Worm (Caenorhabditis elegans) whole organism, L1 larva: Measurements from ENCODE around the gene let-716.

Experiments used
- F16B12.6 ChIP-seq: fragments of 150-350 bp; optimal IDR thresholded peaks from 2 replicates; lab custom pipeline; 2014; ENCODE audit warnings: missing biosample characterization, missing genetic modification characterization
- Y116A8C.19 ChIP-seq: sonication (generic microtip); optimal IDR thresholded peaks from 2 replicates; lab custom pipeline; 2016; ENCODE audit warnings: missing compliant biosample characterization, missing genetic modification characterization, borderline replicate concordance
- alr-1 ChIP-seq: fragments of 200-800 bp; sonication (Bioruptor generic); optimal IDR thresholded peaks from 2 replicates; lab custom pipeline; 2018; ENCODE audit warnings: borderline replicate concordance, mild to moderate bottlenecking, missing genetic modification characterization, missing compliant biosample characterization
- ama-1 ChIP-seq: fragments of 150-350 bp; optimal IDR thresholded peaks from 2 replicates; lab custom pipeline; 2014
- blmp-1 ChIP-seq: fragments of 150-350 bp; optimal IDR thresholded peaks from 2 replicates; lab custom pipeline; 2014; ENCODE audit warnings: missing biosample characterization, missing genetic modification characterization
- ceh-63 ChIP-seq: fragments of 200-800 bp; sonication (Bioruptor generic); optimal IDR thresholded peaks from 2 replicates; lab custom pipeline; 2018; ENCODE audit warnings: mild to moderate bottlenecking, missing genetic modification characterization, missing compliant biosample characterization
- ceh-88 ChIP-seq: fragments of 200-800 bp; sonication (Bioruptor generic); IDR thresholded peaks from 2 replicates; pipeline ENCODE4 v1.3.6; 2022; ENCODE audit warnings: missing genetic modification characterization, missing compliant biosample characterization
- ceh-90 ChIP-seq: sonication (generic microtip); optimal IDR thresholded peaks from 2 replicates; lab custom pipeline; 2016; ENCODE audit warnings: missing genetic modification characterization, missing compliant biosample characterization
- ces-1 ChIP-seq: fragments of 150-350 bp; optimal IDR thresholded peaks from 2 replicates; lab custom pipeline; 2014; ENCODE audit warnings: missing biosample characterization, missing genetic modification reagents, missing genetic modification characterization
- dsc-1 ChIP-seq: sonication (generic microtip); optimal IDR thresholded peaks from 2 replicates; lab custom pipeline; 2016; ENCODE audit warnings: mild to moderate bottlenecking, missing genetic modification characterization, missing compliant biosample characterization
- efl-1 ChIP-seq, 4 experiments: fragments of 150-350 bp; optimal IDR thresholded peaks in 3 of 4; peaks in 1 of 4; 1 replicate in 1 of 4; 2 replicates in 3 of 4; lab custom pipeline; 2014; ENCODE audit warnings: missing biosample characterization in 2 of 4, missing genetic modification characterization in 2 of 4, missing genetic modification reagents in 2 of 4
- elt-2 ChIP-seq: sonication (generic microtip); optimal IDR thresholded peaks from 2 replicates; lab custom pipeline; 2016; ENCODE audit warnings: missing genetic modification characterization, mild to moderate bottlenecking, inconsistent platforms, missing compliant biosample characterization, missing genetic modification reagents
- elt-3 ChIP-seq, 6 experiments: fragments of 150-350 bp in 1 of 6; sonication (generic microtip); optimal IDR thresholded peaks; 2 replicates each; lab custom pipeline; 2017 to 2018; ENCODE audit warnings: missing biosample characterization in 6 of 6, missing genetic modification characterization in 6 of 6, inconsistent platforms in 1 of 6
- ets-5 ChIP-seq: fragments of 200-800 bp; sonication (Bioruptor generic); IDR thresholded peaks from 2 replicates; pipeline ENCODE4 v1.3.6; 2022; ENCODE audit warnings: missing genetic modification characterization, missing compliant biosample characterization
- fkh-10 ChIP-seq: sonication (generic microtip); optimal IDR thresholded peaks from 2 replicates; lab custom pipeline; 2017; ENCODE audit warnings: missing biosample characterization, missing genetic modification reagents, missing genetic modification characterization
- fkh-4 ChIP-seq: sonication (generic microtip); optimal IDR thresholded peaks from 2 replicates; lab custom pipeline; 2016; ENCODE audit warnings: missing compliant biosample characterization, missing genetic modification characterization, borderline replicate concordance
- grh-1 ChIP-seq: fragments of 200-800 bp; sonication (Bioruptor generic); IDR thresholded peaks from 2 replicates; pipeline ENCODE4 v1.3.6; 2022; ENCODE audit warnings: missing genetic modification reagents, missing genetic modification characterization, missing compliant biosample characterization
- hlh-17 ChIP-seq: fragments of 200-800 bp; sonication (Bioruptor generic); optimal IDR thresholded peaks from 2 replicates; lab custom pipeline; 2018; ENCODE audit warnings: missing genetic modification characterization, mild to moderate bottlenecking, missing compliant biosample characterization, moderate library complexity, borderline replicate concordance
- hlh-4 ChIP-seq: sonication (generic microtip); optimal IDR thresholded peaks from 2 replicates; lab custom pipeline; 2016; ENCODE audit warnings: mild to moderate bottlenecking, missing genetic modification characterization, missing compliant biosample characterization
- irx-1 ChIP-seq: sonication (generic microtip); optimal IDR thresholded peaks from 2 replicates; lab custom pipeline; 2016; ENCODE audit warnings: missing genetic modification characterization, missing compliant biosample characterization
- isw-1 ChIP-seq: fragments of 200-800 bp; sonication (Bioruptor generic); IDR thresholded peaks from 2 replicates; pipeline ENCODE4 v1.3.6; 2022; ENCODE audit warnings: missing genetic modification characterization, missing compliant biosample characterization
- jun-1 ChIP-seq: fragments of 150-350 bp; optimal IDR thresholded peaks from 2 replicates; lab custom pipeline; 2014; ENCODE audit warnings: missing biosample characterization, missing genetic modification reagents, missing genetic modification characterization
- lin-14 ChIP-seq: fragments of 200-800 bp; sonication (Bioruptor generic); optimal IDR thresholded peaks from 2 replicates; lab custom pipeline; 2018; ENCODE audit warnings: mild to moderate bottlenecking, missing genetic modification characterization, moderate library complexity, missing compliant biosample characterization
- lin-35 ChIP-seq, 2 experiments: fragments of 150-350 bp; optimal IDR thresholded peaks; 2 replicates each; lab custom pipeline; 2014; ENCODE audit warnings: missing biosample characterization in 2 of 2, missing genetic modification characterization in 2 of 2, missing genetic modification reagents in 2 of 2
- lin-39 ChIP-seq: fragments of 150-350 bp; optimal IDR thresholded peaks from 2 replicates; lab custom pipeline; 2014; ENCODE audit warnings: missing biosample characterization, missing genetic modification reagents, missing genetic modification characterization
- mab-9 ChIP-seq: fragments of 200-800 bp; sonication (Bioruptor generic); IDR thresholded peaks from 2 replicates; pipeline ENCODE4 v1.3.6; 2022; ENCODE audit warnings: missing genetic modification reagents, missing genetic modification characterization, missing compliant biosample characterization
- mdl-1 ChIP-seq, 2 experiments: fragments of 150-350 bp; optimal IDR thresholded peaks; 2 replicates each; lab custom pipeline; 2014 to 2017; ENCODE audit warnings: missing biosample characterization in 2 of 2, missing genetic modification characterization in 2 of 2, inconsistent platforms in 1 of 2
- mef-2 ChIP-seq: fragments of 150-350 bp; optimal IDR thresholded peaks from 2 replicates; lab custom pipeline; 2014; ENCODE audit warnings: missing biosample characterization, missing genetic modification characterization
- mep-1 ChIP-seq: fragments of 150-350 bp; optimal IDR thresholded peaks from 2 replicates; lab custom pipeline; 2014; ENCODE audit warnings: missing biosample characterization, missing genetic modification characterization
- nhr-11 ChIP-seq: fragments of 150-350 bp; optimal IDR thresholded peaks from 2 replicates; lab custom pipeline; 2014; ENCODE audit warnings: missing biosample characterization, missing genetic modification characterization
- nhr-19 ChIP-seq: fragments of 200-800 bp; sonication (Bioruptor generic); conservative IDR thresholded peaks from 2 replicates; pipeline ENCODE4 v1.3.6; 2022; ENCODE audit warnings: missing genetic modification characterization, missing compliant biosample characterization
- nhr-237 ChIP-seq: fragments of 150-350 bp; optimal IDR thresholded peaks from 2 replicates; lab custom pipeline; 2014; ENCODE audit warnings: missing biosample characterization, missing genetic modification characterization
- nhr-28 ChIP-seq: fragments of 150-350 bp; optimal IDR thresholded peaks from 2 replicates; lab custom pipeline; 2014; ENCODE audit warnings: missing biosample characterization, missing genetic modification characterization
- nhr-76 ChIP-seq: sonication (generic microtip); optimal IDR thresholded peaks from 2 replicates; lab custom pipeline; 2017; ENCODE audit warnings: missing biosample characterization, missing genetic modification characterization
- nhr-84 ChIP-seq: sonication (generic microtip); optimal IDR thresholded peaks from 2 replicates; lab custom pipeline; 2017; ENCODE audit warnings: missing biosample characterization, missing genetic modification characterization
- nhr-85 ChIP-seq: sonication (generic microtip); peaks from one replicate; lab custom pipeline; 2016; ENCODE audit warnings: missing genetic modification characterization, inconsistent platforms, missing compliant biosample characterization
- nhr-90 ChIP-seq: sonication (generic microtip); optimal IDR thresholded peaks from 2 replicates; lab custom pipeline; 2016; ENCODE audit warnings: mild to moderate bottlenecking, missing genetic modification characterization, missing compliant biosample characterization; ENCODE audit not compliant: poor library complexity
- pqm-1 ChIP-seq: sonication (generic microtip); optimal IDR thresholded peaks from 3 replicates; lab custom pipeline; 2017; ENCODE audit warnings: missing biosample characterization, missing genetic modification characterization
- rnt-1 ChIP-seq: sonication (generic microtip); optimal IDR thresholded peaks from 2 replicates; lab custom pipeline; 2016; ENCODE audit warnings: mild to moderate bottlenecking, missing genetic modification characterization, moderate library complexity, missing compliant biosample characterization
- skn-1 ChIP-seq: fragments of 150-350 bp; optimal IDR thresholded peaks from 2 replicates; lab custom pipeline; 2014; ENCODE audit warnings: missing biosample characterization, missing genetic modification characterization
- sup-37 ChIP-seq: fragments of 200-800 bp; sonication (Bioruptor generic); optimal IDR thresholded peaks from 2 replicates; lab custom pipeline; 2018; ENCODE audit warnings: mild to moderate bottlenecking, missing genetic modification characterization, missing compliant biosample characterization
- swsn-7 ChIP-seq: sonication (generic microtip); optimal IDR thresholded peaks from 2 replicates; lab custom pipeline; 2016; ENCODE audit warnings: missing genetic modification characterization, missing compliant biosample characterization
- tlp-1 ChIP-seq: fragments of 150-350 bp; optimal IDR thresholded peaks from 2 replicates; lab custom pipeline; 2014; ENCODE audit warnings: missing biosample characterization, missing genetic modification characterization
- unc-30 ChIP-seq: sonication (generic microtip); optimal IDR thresholded peaks from 2 replicates; lab custom pipeline; 2017; ENCODE audit warnings: missing biosample characterization, missing genetic modification characterization
- unc-62 ChIP-seq: fragments of 150-350 bp; optimal IDR thresholded peaks from 2 replicates; lab custom pipeline; 2014; ENCODE audit warnings: missing biosample characterization, missing genetic modification reagents, missing genetic modification characterization
- unc-86 ChIP-seq: sonication (generic microtip); optimal IDR thresholded peaks from 2 replicates; lab custom pipeline; 2016; ENCODE audit warnings: missing genetic modification characterization, missing compliant biosample characterization
- vab-15 ChIP-seq: sonication (generic microtip); optimal IDR thresholded peaks from 2 replicates; lab custom pipeline; 2017; ENCODE audit warnings: missing genotype, mild to moderate bottlenecking, missing genetic modification characterization, missing compliant biosample characterization
- xbp-1 ChIP-seq: sonication (generic microtip); optimal IDR thresholded peaks from 2 replicates; lab custom pipeline; 2016; ENCODE audit warnings: missing genetic modification characterization, missing compliant biosample characterization
- zag-1 ChIP-seq: fragments of 150-350 bp; optimal IDR thresholded peaks from 2 replicates; lab custom pipeline; 2014; ENCODE audit warnings: missing biosample characterization, missing genetic modification characterization
- ztf-11 ChIP-seq, 2 experiments: sonication (generic microtip); optimal IDR thresholded peaks; 2 replicates each; lab custom pipeline; 2016 to 2017; ENCODE audit warnings: missing genetic modification characterization in 2 of 2, missing biosample characterization in 1 of 2, missing compliant biosample characterization in 1 of 2

Gene let-716

ce11 chrIII:6420201-6420600, 36.8 kb downstream of the let-716 start:
- TF ChIP-seq dsc-1 (peak; percentile 69), fkh-4 (peak; percentile 42), lin-14 (GFP tag; lab: Kevin White, UChicago) (peak; percentile 34), nhr-84 (no peak), ama-1 (lab: Kevin White, UChicago) (peak; percentile 65), lin-35 (GFP tag; optimal IDR thresholded peaks at IDR 0.05; lab: Kevin White, UChicago) (peak in 1 of 2 experiments; percentile 45), rnt-1 (tag; lab: Kevin White, UChicago) (peak; percentile 10), nhr-90 (tag; lab: Kevin White, UChicago) (peak; percentile 14), nhr-19 (GFP tag; lab: Robert Waterston, UW) (peak; percentile 42), elt-3 (tag; optimal IDR thresholded peaks at IDR 0.05; lab: Kevin White, UChicago) (peak in 1 of 6 experiments; percentile 6), blmp-1 (tag; lab: Kevin White, UChicago) (peak; percentile 50), tlp-1 (no peak), mef-2 (tag; lab: Kevin White, UChicago) (no peak), ces-1 (GFP tag; lab: Kevin White, UChicago) (no peak), mep-1 (peak; percentile 32)

- peak; percentile 87 for TF ChIP-seq isw-1 (GFP tag; lab: Robert Waterston, UW)
- TF ChIP-seq hlh-17 (GFP tag; lab: Kevin White, UChicago) = no peak
- TF ChIP-seq unc-62 (GFP tag; lab: Kevin White, UChicago) = no peak
- TF ChIP-seq lin-39 (tag; lab: Kevin White, UChicago) = peak; percentile 67
- TF ChIP-seq hlh-4 (tag; lab: Kevin White, UChicago) = peak; percentile 23
- peak; percentile 85 for TF ChIP-seq nhr-11 (tag; lab: Kevin White, UChicago)
- TF ChIP-seq lin-14 (GFP tag; lab: Kevin White, UChicago) = peak; percentile 98
- TF ChIP-seq mab-9 (GFP tag; lab: Robert Waterston, UW) = peak; percentile 91
- TF ChIP-seq irx-1 (tag; lab: Kevin White, UChicago) = peak; percentile 87
- no peak for TF ChIP-seq nhr-76
- TF ChIP-seq fkh-10 = peak; percentile 54
- peak; percentile 95 for TF ChIP-seq elt-2 (tag; lab: Kevin White, UChicago)
- no peak for TF ChIP-seq zag-1
- TF ChIP-seq nhr-28 (tag; lab: Kevin White, UChicago) = no peak
- TF ChIP-seq elt-3 (tag; optimal IDR thresholded peaks at IDR 0.05; lab: Kevin White, UChicago) = peak in 3 of 6 experiments; percentile 20 to 85 (median 78)
- peak; percentile 91 to 99 for TF ChIP-seq efl-1 (optimal IDR thresholded peaks at IDR 0.05; lab: Kevin White, UChicago)
- peak; percentile 65 to 98 for TF ChIP-seq efl-1 (GFP tag; optimal IDR thresholded peaks at IDR 0.05 in 1 of 2; lab: Kevin White, UChicago)
- peak in 1 of 2 experiments; percentile 89 for TF ChIP-seq ztf-11 (tag; optimal IDR thresholded peaks at IDR 0.05; lab: Kevin White, UChicago)
- TF ChIP-seq lin-35 (GFP tag; optimal IDR thresholded peaks at IDR 0.05; lab: Kevin White, UChicago) = peak; percentile 76 to 81
- TF ChIP-seq grh-1 (GFP tag; lab: Robert Waterston, UW) = peak; percentile 92
- peak; percentile 54 for TF ChIP-seq blmp-1 (tag; lab: Kevin White, UChicago)
- TF ChIP-seq unc-86 = peak; percentile 93
- no peak for TF ChIP-seq tlp-1
- no peak for TF ChIP-seq alr-1
- no peak for TF ChIP-seq unc-30
- TF ChIP-seq mep-1 = peak; percentile 78
- no peak for TF ChIP-seq pqm-1
- no peak for TF ChIP-seq ceh-63 (GFP tag; lab: Kevin White, UChicago)
- TF ChIP-seq mdl-1 (tag; optimal IDR thresholded peaks at IDR 0.05; lab: Kevin White, UChicago) = peak; percentile 68 to 98
- TF ChIP-seq skn-1 (tag; lab: Kevin White, UChicago) = peak; percentile 83
- TF ChIP-seq dsc-1 = peak; percentile 91
- peak; percentile 24 for TF ChIP-seq vab-15 (tag; lab: Kevin White, UChicago)
- TF ChIP-seq ets-5 = no peak
- peak; percentile 96 for TF ChIP-seq swsn-7
- TF ChIP-seq ceh-88 = peak; percentile 80
- peak; percentile 99 for TF ChIP-seq nhr-85 (tag; lab: Kevin White, UChicago)
- TF ChIP-seq nhr-90 (tag; lab: Kevin White, UChicago) = peak; percentile 98
- no peak for TF ChIP-seq ces-1 (GFP tag; lab: Kevin White, UChicago)
- TF ChIP-seq sup-37 (GFP tag; lab: Kevin White, UChicago) = peak; percentile 77
- TF ChIP-seq xbp-1 (tag; lab: Kevin White, UChicago) = peak; percentile 91
- TF ChIP-seq Y116A8C.19 (tag; lab: Kevin White, UChicago) = no peak
- TF ChIP-seq F16B12.6 (tag; lab: Kevin White, UChicago) = peak; percentile 31
- peak; percentile 90 for TF ChIP-seq jun-1 (tag; lab: Kevin White, UChicago)
- peak; percentile 22 for TF ChIP-seq nhr-237 (tag; lab: Kevin White, UChicago)
- TF ChIP-seq ceh-90 = no peak
Observed at ce11 chrIII:6420995-6421404, 37.6 kb downstream of the let-716 start.
